Worm (Caenorhabditis elegans): ENCODE measurements around the gene arrd-13.

DNA sequence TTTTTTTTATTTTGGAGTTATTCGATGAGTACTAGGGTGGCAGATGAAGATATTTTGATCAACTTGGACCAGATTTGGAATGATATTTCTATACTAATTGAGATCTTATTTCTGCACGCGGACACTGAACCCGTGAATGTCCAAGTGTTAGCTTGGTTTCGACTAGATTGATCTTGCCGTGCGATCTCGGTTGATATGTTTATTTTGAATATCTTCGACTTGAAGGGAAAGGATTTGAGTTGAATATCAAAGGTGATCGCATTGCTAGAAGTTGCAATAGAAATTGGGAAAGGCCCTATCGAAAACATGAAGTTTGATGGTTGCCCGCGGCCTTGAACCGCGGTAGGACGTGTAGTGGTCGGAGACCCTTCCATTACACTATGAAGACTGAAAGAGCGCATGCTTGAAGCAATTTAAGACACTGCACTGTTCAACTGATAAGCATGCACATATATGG lies 22.6 kb downstream of the arrd-13 start:
- TF ChIP-seq ets-4 (tag; optimal IDR thresholded peaks at IDR 0.05) (no peak), ceh-18 (tag; optimal IDR thresholded peaks at IDR 0.05) (no peak), pat-9 (tag; optimal IDR thresholded peaks at IDR 0.05) (no peak), hlh-30 (tag; optimal IDR thresholded peaks at IDR 0.05; ENCODE audit: insufficient read depth) (no peak)
